Fruit fly (Drosophila melanogaster) whole organism, embryonic: ENCODE measurements around the gene GstT4.

Source experiments
- CG10366 ChIP-seq: fragments of 200-800 bp; sonication (Bioruptor generic); IDR thresholded peaks from 2 replicates; pipeline ENCODE4 v1.3.6; 2022; ENCODE audit warnings: missing biosample characterization, missing genetic modification characterization
- CG10979 ChIP-seq: fragments of 200-800 bp; sonication (Bioruptor generic); optimal IDR thresholded peaks from 2 replicates; lab custom pipeline; 2018; ENCODE audit warnings: missing biosample characterization, mild to moderate bottlenecking, missing genetic modification characterization, moderate library complexity
- CG12155 ChIP-seq: fragments of 200-800 bp; sonication (Bioruptor generic); optimal IDR thresholded peaks from 3 replicates; lab custom pipeline; 2016; ENCODE audit warnings: missing biosample characterization, missing genetic modification characterization
- CG12219 ChIP-seq: fragments of 200-800 bp; sonication (Bioruptor generic); optimal IDR thresholded peaks from 3 replicates; lab custom pipeline; 2018; ENCODE audit warnings: missing biosample characterization, mild to moderate bottlenecking, missing genetic modification characterization
- CG12942 ChIP-seq: fragments of 200-800 bp; sonication (Bioruptor generic); optimal IDR thresholded peaks from 3 replicates; lab custom pipeline; 2016; ENCODE audit warnings: missing biosample characterization, missing genetic modification characterization
- CG14014 ChIP-seq: fragments of 200-800 bp; sonication (Bioruptor generic); IDR thresholded peaks from 2 replicates; pipeline ENCODE4 v1.3.6; 2022; ENCODE audit warnings: missing biosample characterization, missing genetic modification characterization
- CG14050 ChIP-seq: fragments of 200-800 bp; sonication (Bioruptor generic); IDR thresholded peaks from 3 replicates; pipeline ENCODE4 v1.3.6; 2022; ENCODE audit warnings: missing biosample characterization, missing genetic modification characterization
- CG14441 ChIP-seq: fragments of 200-800 bp; sonication (Bioruptor generic); IDR thresholded peaks from 2 replicates; pipeline ENCODE4 v1.3.6; 2022; ENCODE audit warnings: missing biosample characterization, missing genetic modification characterization
- CG14860 ChIP-seq: fragments of 200-800 bp; sonication (Bioruptor generic); IDR thresholded peaks from 3 replicates; pipeline ENCODE4 v1.3.6; 2022; ENCODE audit warnings: missing biosample characterization, missing genetic modification characterization; ENCODE audit not compliant: partially characterized antibody
- CG15073 ChIP-seq: fragments of 200-800 bp; sonication (Bioruptor generic); optimal IDR thresholded peaks from 2 replicates; lab custom pipeline; 2016; ENCODE audit warnings: missing biosample characterization, missing genetic modification characterization
- CG15269 ChIP-seq: fragments of 200-800 bp; sonication (Bioruptor generic); optimal IDR thresholded peaks from 2 replicates; lab custom pipeline; 2018; ENCODE audit warnings: missing biosample characterization, mild to moderate bottlenecking, missing genetic modification characterization, moderate library complexity
- CG1602 ChIP-seq: fragments of 200-800 bp; sonication (Bioruptor generic); optimal IDR thresholded peaks from 3 replicates; lab custom pipeline; 2016; ENCODE audit warnings: missing biosample characterization, missing genetic modification characterization
- CG18262 ChIP-seq: fragments of 200-800 bp; optimal IDR thresholded peaks from 3 replicates; lab custom pipeline; 2019; ENCODE audit warnings: missing biosample characterization, mild to moderate bottlenecking, missing genetic modification characterization, moderate library complexity
- CG2712 ChIP-seq: fragments of 200-800 bp; optimal IDR thresholded peaks from 3 replicates; lab custom pipeline; 2019; ENCODE audit warnings: missing biosample characterization, mild to moderate bottlenecking, missing genetic modification characterization, moderate library complexity
- CG30403 ChIP-seq: fragments of 200-800 bp; sonication (Bioruptor generic); optimal IDR thresholded peaks from 3 replicates; lab custom pipeline; 2016; ENCODE audit warnings: missing biosample characterization, missing genetic modification characterization
- CG42726 ChIP-seq: fragments of 200-800 bp; sonication (Bioruptor generic); IDR thresholded peaks from 2 replicates; pipeline ENCODE4 v1.3.6; 2022; ENCODE audit warnings: missing biosample characterization, missing genetic modification characterization; ENCODE audit not compliant: partially characterized antibody
- CG4282 ChIP-seq: fragments of 200-800 bp; sonication (Bioruptor generic); optimal IDR thresholded peaks from 2 replicates; lab custom pipeline; 2016; ENCODE audit warnings: missing biosample characterization, missing genetic modification characterization
- CG4328 ChIP-seq: fragments of 200-800 bp; sonication (Bioruptor generic); optimal IDR thresholded peaks from 3 replicates; lab custom pipeline; 2017; ENCODE audit warnings: missing biosample characterization, missing genetic modification reagents, missing genetic modification characterization
- CG4404 ChIP-seq: fragments of 200-800 bp; sonication (Bioruptor generic); IDR thresholded peaks from 2 replicates; pipeline ENCODE4 v1.3.6; 2022; ENCODE audit warnings: missing biosample characterization, missing genetic modification characterization
- CG5245 ChIP-seq: fragments of 200-800 bp; sonication (Bioruptor generic); optimal IDR thresholded peaks from 3 replicates; lab custom pipeline; 2016; ENCODE audit warnings: missing biosample characterization, missing genetic modification characterization
- CG6854 ChIP-seq: fragments of 200-800 bp; sonication (Bioruptor generic); optimal IDR thresholded peaks from 3 replicates; lab custom pipeline; 2017; ENCODE audit warnings: missing biosample characterization, mild to moderate bottlenecking, missing genetic modification characterization
- CG7745 ChIP-seq: fragments of 200-800 bp; sonication (Bioruptor generic); optimal IDR thresholded peaks from 2 replicates; lab custom pipeline; 2018; ENCODE audit warnings: missing biosample characterization, mild to moderate bottlenecking, missing genetic modification characterization, moderate library complexity
- CG7786 ChIP-seq: fragments of 200-800 bp; sonication (Bioruptor generic); optimal IDR thresholded peaks from 2 replicates; lab custom pipeline; 2016; ENCODE audit warnings: missing biosample characterization, missing genetic modification characterization
- CG8089 ChIP-seq: fragments of 200-800 bp; sonication (Bioruptor generic); optimal IDR thresholded peaks from 3 replicates; lab custom pipeline; 2016; ENCODE audit warnings: missing biosample characterization, missing genetic modification characterization
- CG8359 ChIP-seq: fragments of 200-800 bp; sonication (Bioruptor generic); optimal IDR thresholded peaks from 2 replicates; lab custom pipeline; 2017; ENCODE audit warnings: missing biosample characterization, mild to moderate bottlenecking, missing genetic modification characterization, borderline replicate concordance
- Dll ChIP-seq: fragments of 200-800 bp; sonication (Bioruptor generic); IDR thresholded peaks from 4 replicates; pipeline ENCODE4 v1.3.6; 2022; ENCODE audit warnings: missing biosample characterization, missing genetic modification characterization; ENCODE audit not compliant: partially characterized antibody
- E2f1 ChIP-seq: fragments of 200-800 bp; sonication (Bioruptor generic); IDR thresholded peaks from 2 replicates; pipeline ENCODE4 v1.3.6; 2022; ENCODE audit warnings: missing biosample characterization, missing genetic modification characterization
- Hr39 ChIP-seq: fragments of >200 bp; optimal IDR thresholded peaks from 2 replicates; lab custom pipeline; 2017
- Hsf ChIP-seq: fragments of 200-800 bp; sonication (Bioruptor generic); optimal IDR thresholded peaks from 3 replicates; lab custom pipeline; 2016; ENCODE audit warnings: missing biosample characterization, missing genetic modification characterization
- MTF-1 ChIP-seq: fragments of 200-800 bp; sonication (Bioruptor generic); optimal IDR thresholded peaks from 2 replicates; lab custom pipeline; 2018; ENCODE audit warnings: missing biosample characterization, mild to moderate bottlenecking, missing genetic modification characterization, borderline replicate concordance
- Meics ChIP-seq: fragments of 200-800 bp; sonication (Bioruptor generic); optimal IDR thresholded peaks from 2 replicates; lab custom pipeline; 2017; ENCODE audit warnings: missing biosample characterization, mild to moderate bottlenecking, missing genetic modification characterization
- Ravus ChIP-seq: fragments of 200-800 bp; sonication (Bioruptor generic); IDR thresholded peaks from 2 replicates; pipeline ENCODE4 v1.3.6; 2022; ENCODE audit warnings: missing biosample characterization, missing genetic modification characterization
- Rfx ChIP-seq: fragments of 200-800 bp; sonication (Bioruptor generic); IDR thresholded peaks from 2 replicates; pipeline ENCODE4 v1.3.6; 2022; ENCODE audit warnings: missing biosample characterization, missing genetic modification characterization
- Sin3A ChIP-seq: fragments of >200 bp; optimal IDR thresholded peaks from 2 replicates; lab custom pipeline; 2018
- ac ChIP-seq: fragments of 200-800 bp; sonication (Bioruptor generic); optimal IDR thresholded peaks from 3 replicates; lab custom pipeline; 2017; ENCODE audit warnings: missing biosample characterization, mild to moderate bottlenecking, missing genetic modification characterization
- bbx ChIP-seq: fragments of 200-800 bp; sonication (Bioruptor generic); IDR thresholded peaks from 2 replicates; pipeline ENCODE4 v1.3.6; 2022; ENCODE audit warnings: missing biosample characterization, missing genetic modification characterization; ENCODE audit not compliant: partially characterized antibody
- btn ChIP-seq: fragments of 200-800 bp; sonication (Bioruptor generic); optimal IDR thresholded peaks from 2 replicates; lab custom pipeline; 2016; ENCODE audit warnings: missing biosample characterization, missing genetic modification characterization
- dimm ChIP-seq: fragments of 200-800 bp; sonication (Bioruptor generic); IDR thresholded peaks from 2 replicates; pipeline ENCODE4 v1.3.6; 2022; ENCODE audit warnings: missing biosample characterization, missing genetic modification characterization
- gcm ChIP-seq: fragments of 200-800 bp; sonication (Bioruptor generic); optimal IDR thresholded peaks from 2 replicates; lab custom pipeline; 2019; ENCODE audit warnings: missing biosample characterization, mild to moderate bottlenecking, missing genetic modification characterization, moderate library complexity
- gt ChIP-seq: fragments of 200-800 bp; sonication (Bioruptor generic); IDR thresholded peaks from 2 replicates; pipeline ENCODE4 v1.3.6; 2022; ENCODE audit warnings: missing biosample characterization, missing genetic modification characterization
- hkb ChIP-seq, 2 experiments: fragments of 200-800 bp in 1 of 2; fragments of >200 bp in 1 of 2; sonication (Bioruptor generic) in 1 of 2; IDR thresholded peaks in 1 of 2; optimal IDR thresholded peaks in 1 of 2; 2 replicates each; pipeline versions ENCODE4 v1.3.6 to Lab custom; 2017 to 2022; ENCODE audit warnings: missing biosample characterization in 1 of 2, missing genetic modification characterization in 1 of 2
- pan ChIP-seq, 4 experiments: fragments of >200 bp in 3 of 4; fragments of 200-800 bp in 1 of 4; sonication (Bioruptor generic) in 1 of 4; optimal IDR thresholded peaks in 3 of 4; IDR thresholded peaks in 1 of 4; 2 replicates each; pipeline versions ENCODE4 v1.3.6 to Lab custom; 2017 to 2022; ENCODE audit warnings: missing biosample characterization in 2 of 4, missing genetic modification characterization in 2 of 4, mixed read lengths in 1 of 4
- psq ChIP-seq: fragments of 200-800 bp; sonication (Bioruptor generic); optimal IDR thresholded peaks from 2 replicates; lab custom pipeline; 2017; ENCODE audit warnings: missing biosample characterization, missing genetic modification characterization
- run ChIP-seq: fragments of 200-800 bp; sonication (Bioruptor generic); optimal IDR thresholded peaks from 3 replicates; lab custom pipeline; 2018; ENCODE audit warnings: missing biosample characterization, mild to moderate bottlenecking, missing genetic modification characterization
- sc ChIP-seq, 3 experiments: fragments of >200 bp in 2 of 3; fragments of 200-800 bp in 1 of 3; sonication (Bioruptor generic) in 1 of 3; optimal IDR thresholded peaks; 2 replicates in 2 of 3; 3 replicates in 1 of 3; lab custom pipeline; 2017; ENCODE audit warnings: mild to moderate bottlenecking in 1 of 3, missing biosample characterization in 1 of 3, missing genetic modification characterization in 1 of 3, missing genetic modification reagents in 1 of 3
- schlank ChIP-seq: fragments of 200-800 bp; sonication (Bioruptor generic); optimal IDR thresholded peaks from 2 replicates; lab custom pipeline; 2018; ENCODE audit warnings: missing biosample characterization, mild to moderate bottlenecking, missing genetic modification characterization
- sens-2 ChIP-seq: fragments of 200-800 bp; sonication (Bioruptor generic); IDR thresholded peaks from 2 replicates; pipeline ENCODE4 v1.3.6; 2022; ENCODE audit warnings: missing biosample characterization, missing genetic modification characterization
- sr ChIP-seq: fragments of 200-800 bp; sonication (Bioruptor generic); IDR thresholded peaks from 3 replicates; pipeline ENCODE4 v1.3.6; 2022; ENCODE audit warnings: missing biosample characterization, missing genetic modification characterization
- toy ChIP-seq: fragments of 200-800 bp; sonication (Bioruptor generic); IDR thresholded peaks from 2 replicates; pipeline ENCODE4 v1.3.6; 2022; ENCODE audit warnings: missing biosample characterization, missing genetic modification characterization
- wek ChIP-seq: fragments of 200-800 bp; sonication (Bioruptor generic); optimal IDR thresholded peaks from 3 replicates; lab custom pipeline; 2018; ENCODE audit warnings: missing biosample characterization, mild to moderate bottlenecking, missing genetic modification characterization, moderate library complexity

Gene GstT4

DNA sequence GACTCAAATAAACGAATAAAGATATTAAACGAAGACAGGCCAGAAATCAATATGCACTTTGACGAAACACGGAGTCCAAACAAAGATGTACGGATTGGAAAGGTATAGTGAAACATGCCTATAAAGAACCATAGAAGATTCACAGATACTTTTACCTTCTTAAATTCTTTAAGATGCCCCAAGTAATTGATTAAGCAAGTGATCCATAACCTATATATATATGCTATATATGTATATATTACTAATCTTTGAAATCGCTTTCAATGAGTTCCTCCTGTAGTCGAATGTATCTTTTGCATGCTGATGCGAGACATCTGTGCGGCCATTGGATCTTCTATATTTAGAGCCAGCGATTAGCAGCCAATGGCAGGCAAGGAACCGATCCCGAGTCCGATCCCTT, 36.4 kb upstream of the GstT4 start, which contains the start of gene dmrt11E (continued):
- TF ChIP-seq CG2712 (peak; percentile 86), CG7745 (tag; lab: Kevin White, UChicago) (no peak), E2f1 (GFP tag; lab: Robert Waterston, UW) (peak; percentile 61), gt (GFP tag; lab: Robert Waterston, UW) (no peak), CG4328 (GFP tag; lab: Kevin White, UChicago) (no peak), CG15269 (tag; lab: Kevin White, UChicago) (peak; percentile 55), dimm (GFP tag; lab: Robert Waterston, UW) (no peak), schlank (no peak), run (tag; lab: Kevin White, UChicago) (no peak), gcm (GFP tag; lab: Kevin White, UChicago) (peak; percentile 59), CG12219 (GFP tag; lab: Kevin White, UChicago) (peak; percentile 55), Ravus (no peak), CG12942 (GFP tag; lab: Kevin White, UChicago) (no peak), CG14014 (no peak), CG12155 (GFP tag; lab: Kevin White, UChicago) (peak; percentile 9), CG1602 (GFP tag; lab: Kevin White, UChicago) (peak; percentile 47), bbx (GFP tag; lab: Robert Waterston, UW) (no peak), pan (optimal IDR thresholded peaks at IDR 0.05; lab: Kevin White, UChicago) (no peak), pan (GFP tag; optimal IDR thresholded peaks at IDR 0.05 in 1 of 2, IDR thresholded peaks at IDR 0.05 in 1 of 2) (peak in 1 of 2 experiments; percentile 54), Hsf (no peak), MTF-1 (GFP tag; lab: Kevin White, UChicago) (peak; percentile 41), CG4404 (peak; percentile 62), CG42726 (no peak), Hr39 (lab: Kevin White, UChicago) (no peak), toy (GFP tag; lab: Robert Waterston, UW) (no peak), CG14050 (GFP tag; lab: Robert Waterston, UW) (peak; percentile 48; the same call in 1 of the 3 replicates), CG8359 (GFP tag; lab: Kevin White, UChicago) (peak; percentile 36), Meics (GFP tag; lab: Kevin White, UChicago) (no peak), Dll (no peak), wek (GFP tag; lab: Kevin White, UChicago) (peak; percentile 27), CG30403 (GFP tag; lab: Kevin White, UChicago) (peak; percentile 41), CG15073 (GFP tag; lab: Kevin White, UChicago) (no peak), ac (peak; percentile 54), CG5245 (GFP tag; lab: Kevin White, UChicago) (peak; percentile 49), sr (no peak), psq (GFP tag; lab: Kevin White, UChicago) (no peak), CG6854 (no peak), Rfx (GFP tag; lab: Robert Waterston, UW) (no peak), CG8089 (GFP tag; lab: Kevin White, UChicago) (no peak), sens-2 (GFP tag; lab: Robert Waterston, UW) (0 out of 2 replicates have a peak, but pooled peaks have one; percentile 8), CG7786 (GFP tag; lab: Kevin White, UChicago) (no peak), CG10366 (peak; percentile 32; the same call in 1 of the 2 replicates), CG4282 (GFP tag; lab: Kevin White, UChicago) (no peak), btn (no peak), CG18262 (tag; lab: Kevin White, UChicago) (peak; percentile 83), hkb (optimal IDR thresholded peaks at IDR 0.05; lab: Kevin White, UChicago) (no peak), hkb (GFP tag; IDR thresholded peaks at IDR 0.05; lab: Robert Waterston, UW) (peak; percentile 54; the same call in 1 of the 2 replicates), CG14441 (GFP tag; lab: Robert Waterston, UW) (no peak), sc (optimal IDR thresholded peaks at IDR 0.05; lab: Kevin White, UChicago) (no peak), sc (GFP tag; optimal IDR thresholded peaks at IDR 0.05; lab: Kevin White, UChicago) (peak; percentile 48), CG10979 (tag; lab: Kevin White, UChicago) (peak; percentile 82), Sin3A (lab: Kevin White, UChicago) (no peak), CG14860 (no peak)
